Worm (Caenorhabditis elegans) whole organism, L3 larva: ENCODE results near the gene csn-5.

ENCODE experiments used
- ama-1 ChIP-seq: fragments of 150-350 bp; optimal IDR thresholded peaks from 2 replicates; lab custom pipeline; 2018
- ceh-16 ChIP-seq: sonication (generic microtip); optimal IDR thresholded peaks from 2 replicates; lab custom pipeline; 2017; ENCODE audit warnings: missing biosample characterization, missing genetic modification characterization
- ceh-9 ChIP-seq: sonication (generic microtip); optimal IDR thresholded peaks from 2 replicates; lab custom pipeline; 2018; ENCODE audit warnings: missing biosample characterization, missing genetic modification characterization
- daf-12 ChIP-seq: fragments of 150-350 bp; optimal IDR thresholded peaks from 2 replicates; lab custom pipeline; 2014; ENCODE audit warnings: missing biosample characterization, missing genetic modification reagents, missing genetic modification characterization
- egl-27 ChIP-seq: sonication (generic microtip); optimal IDR thresholded peaks from 4 replicates; lab custom pipeline; 2017; ENCODE audit warnings: missing biosample characterization, missing genetic modification reagents, missing genetic modification characterization
- egl-5 ChIP-seq: fragments of 150-350 bp; optimal IDR thresholded peaks from 2 replicates; lab custom pipeline; 2017; ENCODE audit warnings: missing biosample characterization, missing genetic modification reagents, missing genetic modification characterization, inconsistent platforms
- elt-1 ChIP-seq: fragments of 150-350 bp; optimal IDR thresholded peaks from 2 replicates; lab custom pipeline; 2014; ENCODE audit warnings: missing biosample characterization, missing genetic modification characterization
- elt-2 ChIP-seq: sonication (generic microtip); optimal IDR thresholded peaks from 2 replicates; lab custom pipeline; 2016; ENCODE audit warnings: missing genetic modification reagents, mild to moderate bottlenecking, missing genetic modification characterization, missing compliant biosample characterization
- fkh-10 ChIP-seq: sonication (generic microtip); optimal IDR thresholded peaks from 2 replicates; lab custom pipeline; 2017; ENCODE audit warnings: missing biosample characterization, missing genetic modification reagents, missing genetic modification characterization
- fkh-2 ChIP-seq: fragments of 150-350 bp; optimal IDR thresholded peaks from 2 replicates; lab custom pipeline; 2014; ENCODE audit warnings: missing biosample characterization, missing genetic modification reagents, missing genetic modification characterization
- jun-1 ChIP-seq: fragments of 150-350 bp; optimal IDR thresholded peaks from 2 replicates; lab custom pipeline; 2014; ENCODE audit warnings: missing biosample characterization, missing genetic modification reagents, missing genetic modification characterization
- lin-39 ChIP-seq: fragments of 150-350 bp; optimal IDR thresholded peaks from 2 replicates; lab custom pipeline; 2018; ENCODE audit warnings: missing biosample characterization, missing genetic modification reagents, missing genetic modification characterization
- lsy-12 ChIP-seq: sonication (generic microtip); optimal IDR thresholded peaks from 2 replicates; lab custom pipeline; 2016; ENCODE audit warnings: mild to moderate bottlenecking, missing genetic modification characterization, missing compliant biosample characterization
- mdl-1 ChIP-seq: fragments of 150-350 bp; optimal IDR thresholded peaks from 2 replicates; lab custom pipeline; 2014; ENCODE audit warnings: missing biosample characterization, missing genetic modification characterization
- mml-1 ChIP-seq: fragments of 150-350 bp; sonication (generic microtip); optimal IDR thresholded peaks from 3 replicates; lab custom pipeline; 2014; ENCODE audit warnings: missing biosample characterization, missing genetic modification characterization
- nfya-1 ChIP-seq: sonication (generic microtip); optimal IDR thresholded peaks from 2 replicates; lab custom pipeline; 2017; ENCODE audit warnings: missing genetic modification characterization, mild to moderate bottlenecking, missing compliant biosample characterization, antibody characterized with exemption, moderate library complexity; ENCODE audit not compliant: insufficient read depth
- nhr-11 ChIP-seq: fragments of 150-350 bp; optimal IDR thresholded peaks from 2 replicates; lab custom pipeline; 2014; ENCODE audit warnings: missing biosample characterization, missing genetic modification characterization
- nhr-12 ChIP-seq: fragments of 150-350 bp; optimal IDR thresholded peaks from 2 replicates; lab custom pipeline; 2014; ENCODE audit warnings: missing biosample characterization, missing genetic modification characterization
- nhr-23 ChIP-seq: fragments of 150-350 bp; optimal IDR thresholded peaks from 2 replicates; lab custom pipeline; 2014; ENCODE audit warnings: missing biosample characterization, missing genetic modification reagents, missing genetic modification characterization
- nhr-25 ChIP-seq: sonication (generic microtip); optimal IDR thresholded peaks from 2 replicates; lab custom pipeline; 2017; ENCODE audit warnings: missing biosample characterization, missing genetic modification characterization
- nhr-28 ChIP-seq: fragments of 150-350 bp; optimal IDR thresholded peaks from 2 replicates; lab custom pipeline; 2014; ENCODE audit warnings: missing biosample characterization, missing genetic modification characterization
- nhr-67 ChIP-seq: fragments of 150-350 bp; optimal IDR thresholded peaks from 2 replicates; lab custom pipeline; 2014; ENCODE audit warnings: missing biosample characterization, missing genetic modification characterization
- nhr-76 ChIP-seq: fragments of 150-350 bp; sonication (generic microtip); optimal IDR thresholded peaks from 5 replicates; lab custom pipeline; 2014; ENCODE audit warnings: missing biosample characterization, missing genetic modification characterization
- nhr-77 ChIP-seq: fragments of 150-350 bp; optimal IDR thresholded peaks from 2 replicates; lab custom pipeline; 2014; ENCODE audit warnings: missing biosample characterization, missing genetic modification characterization
- pha-4 ChIP-seq: fragments of 150-350 bp; optimal IDR thresholded peaks from 2 replicates; lab custom pipeline; 2014; ENCODE audit warnings: missing biosample characterization, missing genetic modification reagents, missing genetic modification characterization
- pqm-1 ChIP-seq: fragments of 150-350 bp; optimal IDR thresholded peaks from 2 replicates; lab custom pipeline; 2017; ENCODE audit warnings: missing biosample characterization, missing genetic modification characterization, inconsistent platforms
- sea-2 ChIP-seq: fragments of 150-350 bp; sonication (generic microtip); optimal IDR thresholded peaks from 4 replicates; lab custom pipeline; 2014; ENCODE audit warnings: missing biosample characterization, missing genetic modification reagents, missing genetic modification characterization
- skn-1 ChIP-seq: fragments of 150-350 bp; optimal IDR thresholded peaks from 2 replicates; lab custom pipeline; 2014; ENCODE audit warnings: missing biosample characterization, missing genetic modification characterization
- snpc-4 ChIP-seq: fragments of 150-350 bp; optimal IDR thresholded peaks from 2 replicates; lab custom pipeline; 2014; ENCODE audit warnings: missing biosample characterization, missing genetic modification characterization
- unc-39 ChIP-seq: sonication (generic microtip); optimal IDR thresholded peaks from 4 replicates; lab custom pipeline; 2017; ENCODE audit warnings: missing biosample characterization, missing genetic modification characterization
- unc-62 ChIP-seq: fragments of 150-350 bp; sonication (generic microtip); optimal IDR thresholded peaks from 4 replicates; lab custom pipeline; 2014; ENCODE audit warnings: missing biosample characterization, missing genetic modification reagents, missing genetic modification characterization
- ztf-11 ChIP-seq: fragments of 150-350 bp; optimal IDR thresholded peaks from 2 replicates; lab custom pipeline; 2014; ENCODE audit warnings: missing biosample characterization, missing genetic modification characterization

The csn-5 gene

ce11 chrIV:5659461-5659860 is 10.1 kb downstream of the csn-5 start:
- TF ChIP-seq nfya-1 (tag; lab: Kevin White, UChicago) = peak; percentile 21
- no peak for TF ChIP-seq fkh-2 (tag; lab: Kevin White, UChicago)
- TF ChIP-seq lin-39 (tag; lab: Kevin White, UChicago) = no peak
- peak; percentile 71 for TF ChIP-seq pha-4
- TF ChIP-seq jun-1 (tag; lab: Kevin White, UChicago) = peak; percentile 58
- TF ChIP-seq elt-2 (tag; lab: Kevin White, UChicago) = peak; percentile 86
- TF ChIP-seq pqm-1 (tag; lab: Kevin White, UChicago) = peak; percentile 95

- TF ChIP-seq nhr-28 (tag; lab: Kevin White, UChicago) (no peak), lsy-12 (tag; lab: Kevin White, UChicago) (peak; percentile 14), lin-39 (tag; lab: Kevin White, UChicago) (no peak)
Measured at ce11 chrIV:5660239-5660638, 10.9 kb downstream of the csn-5 start, which contains the start of gene skn-1. Gene skn-1, minus strand, starts transcription at chrIV:5660384.

- TF ChIP-seq ama-1 (lab: Kevin White, UChicago) (peak; percentile 81), sea-2 (GFP tag; lab: Kevin White, UChicago) (no peak), mml-1 (tag; lab: Kevin White, UChicago) (no peak)
- TF ChIP-seq, all 47 proteins: peak for 1
Measured at ce11 chrIV:5662073-5662472, 12.7 kb downstream of the csn-5 start.

DNA sequence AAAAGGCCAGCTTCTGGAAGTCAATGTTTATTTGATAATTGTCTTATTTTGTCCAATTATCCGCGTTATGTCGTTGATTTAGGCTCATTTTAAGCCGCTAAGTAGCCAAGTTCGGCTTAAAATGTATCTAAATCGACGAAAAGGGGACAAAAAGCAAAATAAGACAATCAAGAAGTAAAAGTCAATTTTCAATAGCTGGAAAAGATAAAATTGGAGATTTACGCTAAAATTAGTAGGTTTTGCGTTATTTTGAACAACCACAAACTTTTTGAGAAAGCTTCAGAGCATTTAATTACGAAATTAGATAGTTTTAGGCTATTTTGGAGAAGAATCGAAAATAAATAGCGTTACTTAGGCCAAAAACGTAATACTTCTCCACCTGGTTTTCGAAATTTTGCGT is 13.6 kb downstream of the csn-5 start:
- no peak for TF ChIP-seq snpc-4 (tag; lab: Kevin White, UChicago)
- TF ChIP-seq mdl-1 (tag; lab: Kevin White, UChicago) = no peak
- no peak for TF ChIP-seq ceh-9
- no peak for TF ChIP-seq nhr-23 (tag; lab: Kevin White, UChicago)
- no peak for TF ChIP-seq nhr-67 (tag; lab: Kevin White, UChicago)
- TF ChIP-seq nhr-76 (tag; lab: Kevin White, UChicago) = no peak
- no peak for TF ChIP-seq lin-39 (tag; lab: Kevin White, UChicago)
- no peak for TF ChIP-seq ceh-16 (tag; lab: Kevin White, UChicago)

ce11 chrIV:5664375-5665004 is 15.2 kb downstream of the csn-5 start, which contains the start of gene bec-1:
Gene bec-1, minus strand, starts transcription at chrIV:5664425.
- TF ChIP-seq egl-27 = no peak
- peak; percentile 43 for TF ChIP-seq elt-2 (tag; lab: Kevin White, UChicago)
- no peak for TF ChIP-seq unc-39 (tag; lab: Kevin White, UChicago)
- peak; percentile 25 for TF ChIP-seq pha-4
- no peak for TF ChIP-seq ceh-9
- no peak for TF ChIP-seq nhr-77 (tag; lab: Kevin White, UChicago)
- TF ChIP-seq nhr-25 = peak; percentile 5
- peak; percentile 11 for TF ChIP-seq pqm-1 (tag; lab: Kevin White, UChicago)
- no peak for TF ChIP-seq egl-5 (tag; lab: Kevin White, UChicago)
- TF ChIP-seq fkh-2 (tag; lab: Kevin White, UChicago) = no peak
- TF ChIP-seq nhr-12 (tag; lab: Kevin White, UChicago) = no peak
- TF ChIP-seq nhr-11 (tag; lab: Kevin White, UChicago) = no peak
- TF ChIP-seq lin-39 (tag; lab: Kevin White, UChicago) = no peak
- peak; percentile 65 for TF ChIP-seq ama-1 (lab: Kevin White, UChicago)
- TF ChIP-seq ztf-11 (tag; lab: Kevin White, UChicago) = no peak
- TF ChIP-seq fkh-10 = no peak
- no peak for TF ChIP-seq unc-62 (GFP tag; lab: Kevin White, UChicago)
- TF ChIP-seq nhr-76 (tag; lab: Kevin White, UChicago) = no peak
- TF ChIP-seq daf-12 = no peak
- TF ChIP-seq skn-1 = no peak
- no peak for TF ChIP-seq nhr-28 (tag; lab: Kevin White, UChicago)
- TF ChIP-seq elt-1 (tag; lab: Kevin White, UChicago) = no peak
- TF ChIP-seq snpc-4 (tag; lab: Kevin White, UChicago) = no peak
- TF ChIP-seq mdl-1 (tag; lab: Kevin White, UChicago) = no peak
